Fruit fly (Drosophila melanogaster) whole organism, adult: ENCODE measurements around the gene CG7889.

ENCODE experiments used
- CG11617 ChIP-seq: fragments of 200-800 bp; sonication (Bioruptor generic); optimal IDR thresholded peaks from 2 replicates; lab custom pipeline; 2017; ENCODE audit warnings: mild to moderate bottlenecking, missing biosample characterization, missing genetic modification reagents, missing genetic modification characterization
- CG12768 ChIP-seq: fragments of 200-800 bp; sonication (Bioruptor generic); optimal IDR thresholded peaks from 2 replicates; lab custom pipeline; 2017; ENCODE audit warnings: missing biosample characterization, missing genetic modification characterization, mild to moderate bottlenecking, moderate library complexity, missing genetic modification reagents
- CG1620 ChIP-seq: fragments of 200-800 bp; sonication (Bioruptor generic); optimal IDR thresholded peaks from 2 replicates; lab custom pipeline; 2016; ENCODE audit warnings: missing biosample characterization, missing genetic modification characterization
- CG33017 ChIP-seq: fragments of 200-800 bp; sonication (Bioruptor generic); optimal IDR thresholded peaks from 2 replicates; lab custom pipeline; 2018; ENCODE audit warnings: missing biosample characterization, mild to moderate bottlenecking, missing genetic modification characterization, moderate library complexity
- CG5204 ChIP-seq: fragments of 200-800 bp; sonication (Bioruptor generic); optimal IDR thresholded peaks from 2 replicates; lab custom pipeline; 2016; ENCODE audit warnings: missing biosample characterization, missing genetic modification characterization
- CG7045 ChIP-seq: fragments of 200-800 bp; sonication (Bioruptor generic); optimal IDR thresholded peaks from 2 replicates; lab custom pipeline; 2017; ENCODE audit warnings: missing biosample characterization, mild to moderate bottlenecking, missing genetic modification characterization
- CG7101 ChIP-seq: fragments of 200-800 bp; sonication (Bioruptor generic); optimal IDR thresholded peaks from 2 replicates; lab custom pipeline; 2018; ENCODE audit warnings: missing biosample characterization, mild to moderate bottlenecking, missing genetic modification characterization, moderate library complexity
- Clk ChIP-seq: fragments of 200-800 bp; sonication (Bioruptor generic); optimal IDR thresholded peaks from 2 replicates; lab custom pipeline; 2017; ENCODE audit warnings: missing biosample characterization, missing genetic modification characterization
- cic ChIP-seq: fragments of 200-800 bp; sonication (Bioruptor generic); optimal IDR thresholded peaks from 2 replicates; lab custom pipeline; 2017; ENCODE audit warnings: missing biosample characterization, mild to moderate bottlenecking, missing genetic modification characterization, moderate library complexity
- kay ChIP-seq: fragments of 200-800 bp; sonication (Bioruptor generic); peaks from one replicate; lab custom pipeline; 2016; ENCODE audit warnings: missing biosample characterization, missing genetic modification characterization, borderline replicate concordance
- ovo ChIP-seq: fragments of 200-800 bp; sonication (Bioruptor generic); optimal IDR thresholded peaks from 2 replicates; lab custom pipeline; 2016; ENCODE audit warnings: missing biosample characterization, missing genetic modification characterization
- pad ChIP-seq: fragments of 200-800 bp; sonication (Bioruptor generic); optimal IDR thresholded peaks from 3 replicates; lab custom pipeline; 2017; ENCODE audit warnings: missing biosample characterization, missing genetic modification characterization, mild to moderate bottlenecking, moderate library complexity, missing genetic modification reagents
- toe ChIP-seq: fragments of 200-800 bp; sonication (Bioruptor generic); optimal IDR thresholded peaks from 2 replicates; lab custom pipeline; 2016; ENCODE audit warnings: missing biosample characterization, missing genetic modification characterization

DNA sequence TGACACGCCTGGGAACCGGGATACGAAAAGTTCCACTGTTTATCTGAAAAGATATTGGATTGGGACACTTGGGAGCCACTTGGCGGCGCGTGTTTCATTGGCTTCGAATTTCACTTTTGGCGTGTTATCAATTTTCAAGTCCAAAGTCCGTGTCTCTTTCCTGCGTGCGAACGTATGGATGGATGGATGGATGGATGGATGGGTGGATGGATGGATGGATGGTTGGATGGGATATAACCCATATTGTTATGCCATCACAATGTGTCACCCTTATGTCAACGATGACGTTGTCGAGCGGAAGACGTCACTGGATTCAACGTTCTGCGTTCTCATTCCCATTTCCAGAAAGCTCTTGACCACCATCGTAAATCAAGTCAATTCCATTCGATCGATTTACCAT, 44.4 kb downstream of the CG7889 start:
- TF ChIP-seq CG5204, result no peak
- TF ChIP-seq CG33017 (tag; lab: Kevin White, UChicago), result no peak
- TF ChIP-seq CG12768 (GFP tag; lab: Kevin White, UChicago), result no peak
- no peak for TF ChIP-seq pad (GFP tag; lab: Kevin White, UChicago)
- no peak for TF ChIP-seq CG7101 (tag; lab: Kevin White, UChicago)
- no peak for TF ChIP-seq cic (GFP tag; lab: Kevin White, UChicago)
- no peak for TF ChIP-seq CG7045 (GFP tag; lab: Kevin White, UChicago)
- TF ChIP-seq Clk, result no peak
- TF ChIP-seq toe (GFP tag; lab: Kevin White, UChicago), result no peak
- no peak for TF ChIP-seq CG11617 (GFP tag; lab: Kevin White, UChicago)
- no peak for TF ChIP-seq CG1620 (GFP tag; lab: Kevin White, UChicago)
- TF ChIP-seq kay (GFP tag; lab: Kevin White, UChicago), result no peak
- TF ChIP-seq ovo (GFP tag; lab: Kevin White, UChicago), result no peak
